Worm (Caenorhabditis elegans): ENCODE data around the gene K02D3.2.

Gene K02D3.2

DNA sequence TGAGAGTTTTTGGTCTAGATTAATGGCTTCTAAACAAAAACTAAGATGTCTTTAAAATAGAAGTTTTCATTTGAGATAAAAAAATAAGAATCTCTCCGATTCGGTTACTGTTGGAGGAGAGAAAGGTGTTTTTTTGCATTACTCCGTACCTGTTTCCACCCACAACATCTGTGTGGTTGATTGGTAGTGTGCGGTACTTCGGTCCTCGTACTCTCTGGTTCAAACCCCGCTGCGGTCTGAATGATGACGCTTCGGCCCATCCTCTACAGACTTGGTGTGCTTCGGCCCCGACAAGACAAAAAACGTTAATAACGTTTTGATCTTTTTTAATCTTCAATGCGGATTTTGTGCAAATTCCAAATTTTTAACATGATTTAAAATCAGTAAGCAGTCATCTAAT, 14.3 kb downstream of the K02D3.2 start:
- TF ChIP-seq nhr-23 (tag; optimal IDR thresholded peaks at IDR 0.05), result no peak
- TF ChIP-seq R02D3.7 (tag; optimal IDR thresholded peaks at IDR 0.05), result no peak
- no peak for TF ChIP-seq dmd-4 (tag; optimal IDR thresholded peaks at IDR 0.05)
- no peak for TF ChIP-seq ceh-16 (tag; optimal IDR thresholded peaks at IDR 0.05)
- no peak for TF ChIP-seq snpc-4 (tag; optimal IDR thresholded peaks at IDR 0.05)
- TF ChIP-seq lsy-2 (tag; optimal IDR thresholded peaks at IDR 0.05), result no peak
- TF ChIP-seq Y55F3AM.14 (GFP tag; optimal IDR thresholded peaks at IDR 0.05), result no peak
- TF ChIP-seq nhr-237 (tag; optimal IDR thresholded peaks at IDR 0.05), result no peak
- no peak for TF ChIP-seq elt-3 (tag; optimal IDR thresholded peaks at IDR 0.05)
- no peak for TF ChIP-seq ama-1 (optimal IDR thresholded peaks at IDR 0.05)
- TF ChIP-seq unc-55 (GFP tag; optimal IDR thresholded peaks at IDR 0.05), result no peak
- TF ChIP-seq mab-5 (tag; optimal IDR thresholded peaks at IDR 0.05), result no peak
- no peak for TF ChIP-seq sma-3 (GFP tag; optimal IDR thresholded peaks at IDR 0.05)
- TF ChIP-seq ztf-1 (GFP tag; conservative IDR thresholded peaks at IDR 0.05), result no peak
- no peak for TF ChIP-seq nhr-21 (tag; optimal IDR thresholded peaks at IDR 0.05)
- TF ChIP-seq lin-13 (GFP tag; optimal IDR thresholded peaks at IDR 0.05), result no peak

DNA sequence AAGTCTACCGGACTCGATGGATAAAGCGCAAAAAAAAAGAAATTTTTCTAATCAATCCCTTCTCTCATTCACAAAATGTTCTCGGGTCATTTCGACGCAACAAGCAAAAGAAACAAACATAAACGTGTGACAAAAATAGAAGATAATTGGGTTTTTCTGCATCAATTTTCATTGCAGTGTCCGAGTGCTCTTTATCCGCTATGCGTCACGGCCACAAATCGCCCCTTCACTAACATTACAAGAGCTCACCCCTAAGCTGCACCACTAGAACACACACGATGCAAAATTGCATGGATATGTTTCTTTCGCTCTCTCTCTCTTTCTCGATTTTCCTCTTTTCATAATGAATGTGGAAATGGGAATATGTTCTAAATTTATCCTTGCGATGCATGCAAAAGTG, 15.7 kb downstream of the K02D3.2 start:
- TF ChIP-seq unc-55 (GFP tag; optimal IDR thresholded peaks at IDR 0.05) (peak; percentile 20), nhr-10 (tag; optimal IDR thresholded peaks at IDR 0.05) (no peak), lin-11 (tag; optimal IDR thresholded peaks at IDR 0.05) (peak; percentile 31)

DNA sequence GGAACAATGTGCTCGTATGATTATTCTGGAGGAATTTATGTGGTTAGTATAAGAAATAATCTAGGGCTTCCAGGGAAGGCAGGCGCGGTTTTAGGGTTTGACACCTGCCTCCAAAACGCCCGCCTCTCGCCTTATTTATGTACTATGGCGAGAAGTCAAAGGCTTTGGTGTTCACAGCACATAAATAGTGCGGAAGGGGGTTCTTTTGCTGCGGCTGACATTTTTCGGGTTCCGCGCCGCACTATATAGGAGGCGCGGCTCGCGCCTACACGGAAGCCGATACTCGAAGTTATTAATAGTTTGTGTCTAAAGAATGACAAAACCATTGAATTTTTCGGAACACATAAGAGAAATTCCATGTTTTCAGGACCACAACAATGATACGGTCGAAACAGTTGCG, 21.5 kb downstream of the K02D3.2 start:
- TF ChIP-seq ceh-82 (tag; optimal IDR thresholded peaks at IDR 0.05) (no peak), snpc-4 (tag; optimal IDR thresholded peaks at IDR 0.05) (peak; percentile 61)

DNA sequence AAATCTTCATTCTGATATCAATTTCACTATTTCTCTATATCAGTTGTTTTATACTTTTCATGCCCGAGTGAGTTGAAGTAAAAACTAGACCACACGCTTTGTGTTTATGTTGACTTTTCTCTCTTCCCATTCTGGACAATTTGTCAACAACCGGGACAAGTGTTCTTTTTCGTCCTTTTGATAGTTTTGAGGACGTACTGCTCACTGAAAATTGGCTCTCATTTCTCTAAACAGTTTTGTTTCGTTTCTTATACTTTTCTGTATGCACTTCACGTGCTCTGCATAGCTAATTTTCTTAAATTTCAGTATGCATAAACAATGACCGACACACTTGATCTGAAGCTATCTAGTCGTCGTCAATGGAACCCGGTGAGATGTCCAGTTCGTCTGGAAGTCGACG, 24.2 kb downstream of the K02D3.2 start, which contains the start of gene adm-2:
TSS of gene adm-2 (plus strand) at position 301 of the 400 bp plus-strand sequence.
- TF ChIP-seq Y55F3AM.14 (GFP tag; optimal IDR thresholded peaks at IDR 0.05) (no peak), nhr-129 (tag; optimal IDR thresholded peaks at IDR 0.05) (no peak), nhr-21 (tag; optimal IDR thresholded peaks at IDR 0.05) (no peak)

ce11 chrX:13687111-13687512, 24.7 kb downstream of the K02D3.2 start:
- TF ChIP-seq nhr-237 (tag; optimal IDR thresholded peaks at IDR 0.05) (no peak), ceh-16 (tag; optimal IDR thresholded peaks at IDR 0.05) (peak; percentile 68), Y55F3AM.14 (GFP tag; optimal IDR thresholded peaks at IDR 0.05) (peak; percentile 63), zag-1 (tag; optimal IDR thresholded peaks at IDR 0.05) (peak; percentile 25), elt-1 (tag; optimal IDR thresholded peaks at IDR 0.05) (no peak), R02D3.7 (tag; optimal IDR thresholded peaks at IDR 0.05) (no peak), sma-9 (GFP tag; optimal IDR thresholded peaks at IDR 0.05) (peak; percentile 66), sma-9 (tag; optimal IDR thresholded peaks at IDR 0.05) (no peak), ztf-11 (tag; optimal IDR thresholded peaks at IDR 0.05) (no peak), nhr-11 (tag; optimal IDR thresholded peaks at IDR 0.05) (no peak), nhr-6 (tag; optimal IDR thresholded peaks at IDR 0.05) (peak; percentile 14), ztf-4 (tag; optimal IDR thresholded peaks at IDR 0.05) (no peak), blmp-1 (tag; optimal IDR thresholded peaks at IDR 0.05; ENCODE audit: insufficient read depth) (peak; percentile 12), unc-62 (GFP tag; optimal IDR thresholded peaks at IDR 0.05) (no peak), lsy-2 (tag; optimal IDR thresholded peaks at IDR 0.05) (peak in 1 of 2 experiments; percentile 58), nhr-21 (tag; optimal IDR thresholded peaks at IDR 0.05) (peak; percentile 7), skn-1 (tag; optimal IDR thresholded peaks at IDR 0.05) (no peak), nhr-25 (tag; optimal IDR thresholded peaks at IDR 0.05) (peak; percentile 72), ztf-1 (GFP tag; conservative IDR thresholded peaks at IDR 0.05) (no peak), unc-55 (GFP tag; optimal IDR thresholded peaks at IDR 0.05) (peak; percentile 70), lin-13 (GFP tag; optimal IDR thresholded peaks at IDR 0.05) (peak; percentile 13), mdl-1 (tag; optimal IDR thresholded peaks at IDR 0.05) (peak in 1 of 2 experiments; percentile 30), peb-1 (tag; optimal IDR thresholded peaks at IDR 0.05) (no peak), nhr-23 (tag; optimal IDR thresholded peaks at IDR 0.05) (no peak), egl-27 (tag; optimal IDR thresholded peaks at IDR 0.05) (no peak), lin-11 (tag; optimal IDR thresholded peaks at IDR 0.05) (no peak), crh-2 (tag; optimal IDR thresholded peaks at IDR 0.05) (peak; percentile 37), mab-5 (tag; optimal IDR thresholded peaks at IDR 0.05) (peak; percentile 35), nhr-129 (tag; optimal IDR thresholded peaks at IDR 0.05) (peak; percentile 73), fos-1 (tag; optimal IDR thresholded peaks at IDR 0.05) (peak; percentile 52), sma-3 (GFP tag; optimal IDR thresholded peaks at IDR 0.05) (peak; percentile 14), C34F6.9 (tag; optimal IDR thresholded peaks at IDR 0.05) (peak; percentile 60), F13H6.1 (tag; optimal IDR thresholded peaks at IDR 0.05) (peak; percentile 61), lin-39 (tag; optimal IDR thresholded peaks at IDR 0.05) (no peak), sem-4 (tag; optimal IDR thresholded peaks at IDR 0.05) (no peak)

Measured in whole organism, L2 larva.